Fruit fly (Drosophila melanogaster) whole organism, embryonic: ENCODE results near the gene CG4896.

Source experiments
- Aef1 ChIP-seq: fragments of 200-800 bp; sonication (Bioruptor generic); IDR thresholded peaks from 3 replicates; pipeline ENCODE4 v1.3.6; 2022; ENCODE audit warnings: missing biosample characterization, missing genetic modification characterization
- CG11398 ChIP-seq: fragments of 200-800 bp; sonication (Bioruptor generic); optimal IDR thresholded peaks from 2 replicates; lab custom pipeline; 2016; ENCODE audit warnings: missing biosample characterization, missing genetic modification characterization
- CG11695 ChIP-seq: fragments of 200-800 bp; sonication (Bioruptor generic); IDR thresholded peaks from 3 replicates; pipeline ENCODE4 v1.3.6; 2022; ENCODE audit warnings: missing biosample characterization, missing genetic modification characterization
- CG12219 ChIP-seq: fragments of 200-800 bp; sonication (Bioruptor generic); optimal IDR thresholded peaks from 3 replicates; lab custom pipeline; 2018; ENCODE audit warnings: missing biosample characterization, mild to moderate bottlenecking, missing genetic modification characterization
- CG12659 ChIP-seq: fragments of 200-800 bp; sonication (Bioruptor generic); optimal IDR thresholded peaks from 3 replicates; lab custom pipeline; 2017; ENCODE audit warnings: mild to moderate bottlenecking, missing biosample characterization, missing genetic modification reagents, missing genetic modification characterization
- CG12744 ChIP-seq: fragments of 200-800 bp; sonication (Bioruptor generic); optimal IDR thresholded peaks from 2 replicates; lab custom pipeline; 2016; ENCODE audit warnings: missing biosample characterization, missing genetic modification characterization
- CG14441 ChIP-seq: fragments of 200-800 bp; sonication (Bioruptor generic); IDR thresholded peaks from 2 replicates; pipeline ENCODE4 v1.3.6; 2022; ENCODE audit warnings: missing biosample characterization, missing genetic modification characterization
- CG15479 ChIP-seq: fragments of 200-800 bp; sonication (Bioruptor generic); optimal IDR thresholded peaks from 3 replicates; lab custom pipeline; 2019; ENCODE audit warnings: missing biosample characterization, mild to moderate bottlenecking, missing genetic modification characterization, moderate library complexity
- CG32772 ChIP-seq: fragments of 200-800 bp; sonication (Bioruptor generic); IDR thresholded peaks from 2 replicates; pipeline ENCODE4 v1.3.6; 2022; ENCODE audit warnings: missing biosample characterization, missing genetic modification characterization
- CG3726 ChIP-seq: fragments of 200-800 bp; sonication (Bioruptor generic); IDR thresholded peaks from 3 replicates; pipeline ENCODE4, ENCODE4 v1.3.6; 2022; ENCODE audit warnings: missing biosample characterization, missing genetic modification characterization
- CG4854 ChIP-seq: fragments of 200-800 bp; sonication (Bioruptor generic); optimal IDR thresholded peaks from 2 replicates; lab custom pipeline; 2016; ENCODE audit warnings: missing biosample characterization, missing genetic modification characterization, inconsistent platforms
- CG6854 ChIP-seq: fragments of 200-800 bp; sonication (Bioruptor generic); optimal IDR thresholded peaks from 3 replicates; lab custom pipeline; 2017; ENCODE audit warnings: missing biosample characterization, mild to moderate bottlenecking, missing genetic modification characterization
- CG7745 ChIP-seq: fragments of 200-800 bp; sonication (Bioruptor generic); optimal IDR thresholded peaks from 2 replicates; lab custom pipeline; 2018; ENCODE audit warnings: missing biosample characterization, mild to moderate bottlenecking, missing genetic modification characterization, moderate library complexity
- CG8388 ChIP-seq: fragments of 200-800 bp; sonication (Bioruptor generic); optimal IDR thresholded peaks from 2 replicates; lab custom pipeline; 2019; ENCODE audit warnings: missing biosample characterization, mild to moderate bottlenecking, missing genetic modification characterization, moderate library complexity
- CTCF ChIP-seq: fragments of 200-800 bp; sonication (Bioruptor generic); optimal IDR thresholded peaks from 2 replicates; lab custom pipeline; 2017; ENCODE audit warnings: missing biosample characterization, mild to moderate bottlenecking, missing genetic modification characterization, moderate library complexity
- Dad ChIP-seq: fragments of 200-800 bp; sonication (Bioruptor generic); optimal IDR thresholded peaks from 3 replicates; lab custom pipeline; 2016; ENCODE audit warnings: missing biosample characterization, missing genetic modification characterization
- Dbx ChIP-seq: fragments of 200-800 bp; sonication (Bioruptor generic); IDR thresholded peaks from 3 replicates; pipeline ENCODE4 v1.3.6; 2022; ENCODE audit warnings: missing biosample characterization, missing genetic modification characterization
- Dfd ChIP-seq, 2 experiments: fragments of >200 bp; optimal IDR thresholded peaks; 2 replicates each; lab custom pipeline; 2017; ENCODE audit warnings: missing biosample characterization in 2 of 2, missing genetic modification characterization in 2 of 2
- Doc2 ChIP-seq: fragments of 200-800 bp; sonication (Bioruptor generic); IDR thresholded peaks from 2 replicates; pipeline ENCODE4 v1.3.6; 2022; ENCODE audit warnings: missing biosample characterization, missing genetic modification characterization
- Doc3 ChIP-seq: fragments of 200-800 bp; sonication (Bioruptor generic); IDR thresholded peaks from 3 replicates; pipeline ENCODE4 v1.3.6; 2022; ENCODE audit warnings: missing biosample characterization, missing genetic modification characterization; ENCODE audit not compliant: partially characterized antibody
- Dref ChIP-seq: fragments of 200-800 bp; sonication (Bioruptor generic); IDR thresholded peaks from 2 replicates; pipeline ENCODE4 v1.3.6; 2022; ENCODE audit warnings: missing biosample characterization, missing genetic modification characterization
- Elba2 ChIP-seq: fragments of 200-800 bp; sonication (Bioruptor generic); optimal IDR thresholded peaks from 3 replicates; lab custom pipeline; 2016; ENCODE audit warnings: missing biosample characterization, missing genetic modification characterization
- Gsc ChIP-seq: fragments of 200-800 bp; sonication (Bioruptor generic); IDR thresholded peaks from 2 replicates; pipeline ENCODE4 v1.3.6; 2022; ENCODE audit warnings: missing biosample characterization, missing genetic modification characterization
- HLH4C ChIP-seq: fragments of 200-800 bp; sonication (Bioruptor generic); IDR thresholded peaks from 3 replicates; pipeline ENCODE4 v1.3.6; 2022; ENCODE audit warnings: missing biosample characterization, missing genetic modification characterization; ENCODE audit not compliant: partially characterized antibody
- NC2α ChIP-seq: fragments of 200-800 bp; sonication (Bioruptor generic); optimal IDR thresholded peaks from 2 replicates; lab custom pipeline; 2016; ENCODE audit warnings: missing biosample characterization, missing genetic modification characterization
- Sin3A ChIP-seq: fragments of >200 bp; optimal IDR thresholded peaks from 2 replicates; lab custom pipeline; 2018
- Sox102F ChIP-seq: fragments of 200-800 bp; sonication (Bioruptor generic); optimal IDR thresholded peaks from 2 replicates; lab custom pipeline; 2018; ENCODE audit warnings: missing biosample characterization, mild to moderate bottlenecking, missing genetic modification characterization, moderate library complexity
- Sry-β ChIP-seq: fragments of 200-800 bp; sonication (Bioruptor generic); optimal IDR thresholded peaks from 2 replicates; lab custom pipeline; 2018; ENCODE audit warnings: missing biosample characterization, mild to moderate bottlenecking, missing genetic modification characterization, moderate library complexity
- YL-1 ChIP-seq: fragments of 200-800 bp; sonication (Bioruptor generic); optimal IDR thresholded peaks from 3 replicates; lab custom pipeline; 2017; ENCODE audit warnings: missing biosample characterization, mild to moderate bottlenecking, missing genetic modification characterization
- amos ChIP-seq: fragments of 200-800 bp; sonication (Bioruptor generic); IDR thresholded peaks from 2 replicates; pipeline ENCODE4 v1.3.6; 2022; ENCODE audit warnings: missing biosample characterization, missing genetic modification characterization; ENCODE audit not compliant: partially characterized antibody
- bbx ChIP-seq: fragments of 200-800 bp; sonication (Bioruptor generic); IDR thresholded peaks from 2 replicates; pipeline ENCODE4 v1.3.6; 2022; ENCODE audit warnings: missing biosample characterization, missing genetic modification characterization; ENCODE audit not compliant: partially characterized antibody
- cas ChIP-seq: fragments of 200-800 bp; sonication (Bioruptor generic); IDR thresholded peaks from 2 replicates; pipeline ENCODE4 v1.3.6; 2022; ENCODE audit warnings: missing biosample characterization, missing genetic modification characterization
- chm ChIP-seq: fragments of 200-800 bp; sonication (Bioruptor generic); IDR thresholded peaks from 2 replicates; pipeline ENCODE4 v1.3.6; 2022; ENCODE audit warnings: missing biosample characterization, missing genetic modification characterization
- corto ChIP-seq: fragments of 200-800 bp; sonication (Bioruptor generic); optimal IDR thresholded peaks from 2 replicates; lab custom pipeline; 2016; ENCODE audit warnings: missing biosample characterization, mild to moderate bottlenecking, missing genetic modification characterization, moderate library complexity
- croc ChIP-seq: fragments of 200-800 bp; sonication (Bioruptor generic); conservative IDR thresholded peaks from 3 replicates; pipeline ENCODE4 v1.3.6; 2022; ENCODE audit warnings: missing biosample characterization, missing genetic modification characterization
- fd64A ChIP-seq: fragments of 200-800 bp; sonication (Bioruptor generic); optimal IDR thresholded peaks from 3 replicates; lab custom pipeline; 2018; ENCODE audit warnings: missing biosample characterization, mild to moderate bottlenecking, missing genetic modification characterization
- gt ChIP-seq: fragments of 200-800 bp; sonication (Bioruptor generic); IDR thresholded peaks from 2 replicates; pipeline ENCODE4 v1.3.6; 2022; ENCODE audit warnings: missing biosample characterization, missing genetic modification characterization
- her ChIP-seq: fragments of 200-800 bp; sonication (Bioruptor generic); optimal IDR thresholded peaks from 2 replicates; lab custom pipeline; 2016; ENCODE audit warnings: missing biosample characterization, missing genetic modification characterization
- jing ChIP-seq: fragments of 200-800 bp; sonication (Bioruptor generic); optimal IDR thresholded peaks from 2 replicates; lab custom pipeline; 2018; ENCODE audit warnings: missing biosample characterization, mild to moderate bottlenecking, missing genetic modification characterization
- jumu ChIP-seq: fragments of 200-800 bp; sonication (Bioruptor generic); optimal IDR thresholded peaks from 3 replicates; lab custom pipeline; 2016; ENCODE audit warnings: missing biosample characterization, missing genetic modification characterization
- mirr ChIP-seq: fragments of 200-800 bp; sonication (Bioruptor generic); optimal IDR thresholded peaks from 3 replicates; lab custom pipeline; 2018; ENCODE audit warnings: missing biosample characterization, mild to moderate bottlenecking, missing genetic modification characterization
- pb ChIP-seq: fragments of 200-800 bp; sonication (Bioruptor generic); optimal IDR thresholded peaks from 3 replicates; lab custom pipeline; 2016; ENCODE audit warnings: missing biosample characterization, missing genetic modification characterization
- phol ChIP-seq: fragments of 200-800 bp; sonication (Bioruptor generic); optimal IDR thresholded peaks from 3 replicates; lab custom pipeline; 2018; ENCODE audit warnings: missing biosample characterization, mild to moderate bottlenecking, missing genetic modification characterization, moderate library complexity
- pum ChIP-seq: fragments of 200-800 bp; sonication (Bioruptor generic); optimal IDR thresholded peaks from 2 replicates; lab custom pipeline; 2016; ENCODE audit warnings: missing biosample characterization, missing genetic modification characterization
- sna ChIP-seq: fragments of 200-800 bp; sonication (Bioruptor generic); IDR thresholded peaks from 2 replicates; pipeline ENCODE4 v1.3.6; 2022; ENCODE audit warnings: missing biosample characterization, missing genetic modification characterization; ENCODE audit not compliant: partially characterized antibody
- tna ChIP-seq: fragments of 200-800 bp; sonication (Bioruptor generic); IDR thresholded peaks from 2 replicates; pipeline ENCODE4 v1.3.6; 2022; ENCODE audit warnings: missing biosample characterization, missing genetic modification characterization; ENCODE audit not compliant: partially characterized antibody
- tx ChIP-seq: fragments of 200-800 bp; sonication (Bioruptor generic); optimal IDR thresholded peaks from 2 replicates; lab custom pipeline; 2016; ENCODE audit warnings: missing biosample characterization, missing genetic modification characterization

CG4896 gene

dm6 chr2L:1128344-1128931 lies 49.1 kb upstream of the CG4896 start (continued):
- no peak for TF ChIP-seq gt (GFP tag; lab: Robert Waterston, UW)
- peak; percentile 30 for TF ChIP-seq YL-1 (GFP tag; lab: Kevin White, UChicago)
- no peak for TF ChIP-seq Doc3 (GFP tag; lab: Robert Waterston, UW)
- TF ChIP-seq Sin3A (lab: Kevin White, UChicago), result peak; percentile 14
- no peak for TF ChIP-seq Elba2 (GFP tag; lab: Kevin White, UChicago)
- no peak for TF ChIP-seq her (GFP tag; lab: Kevin White, UChicago)

dm6 chr2L:1128932-1129887 lies 48.3 kb upstream of the CG4896 start, which contains the start of the genes Pino and TBC1D23:
TSS of gene Pino (minus strand) at chr2L:1128953.
TSS of gene TBC1D23 (plus strand) at chr2L:1129316.
- no peak for TF ChIP-seq chm (GFP tag; lab: Robert Waterston, UW)
- peak; percentile 41; the same call in 1 of the 3 replicates for TF ChIP-seq HLH4C (GFP tag; lab: Robert Waterston, UW)
- peak; percentile 31; the same call in 1 of the 2 replicates for TF ChIP-seq bbx (GFP tag; lab: Robert Waterston, UW)
- TF ChIP-seq CG4854 (GFP tag; lab: Kevin White, UChicago), result no peak
- TF ChIP-seq cas (GFP tag; lab: Robert Waterston, UW), result no peak
- peak; percentile 61; the same call in 1 of the 2 replicates for TF ChIP-seq amos (GFP tag; lab: Robert Waterston, UW)
- TF ChIP-seq Doc2 (GFP tag; lab: Robert Waterston, UW), result no peak
- TF ChIP-seq sna (GFP tag; lab: Robert Waterston, UW), result peak; percentile 34; the same call in 1 of the 2 replicates
- TF ChIP-seq CG11695 (GFP tag; lab: Robert Waterston, UW), result peak; percentile 69
- TF ChIP-seq Dbx (GFP tag; lab: Robert Waterston, UW), result peak; percentile 84
- peak; percentile 6 for TF ChIP-seq jumu
- TF ChIP-seq tna (GFP tag; lab: Robert Waterston, UW), result no peak
- TF ChIP-seq jing, result no peak
- TF ChIP-seq CTCF (GFP tag; lab: Kevin White, UChicago), result no peak
- no peak for TF ChIP-seq CG11398
- TF ChIP-seq CG12219, result no peak
- no peak for TF ChIP-seq CG3726 (GFP tag; lab: Robert Waterston, UW)
- peak; percentile 76 for TF ChIP-seq CG12659 (GFP tag; lab: Kevin White, UChicago)
- TF ChIP-seq tx, result no peak
- TF ChIP-seq CG14441 (GFP tag; lab: Robert Waterston, UW), result peak; percentile 79
- TF ChIP-seq Dad (GFP tag; lab: Kevin White, UChicago), result no peak
- TF ChIP-seq pum, result peak; percentile 9
- TF ChIP-seq CG7745, result no peak
- peak; percentile 61 for TF ChIP-seq CG8388 (GFP tag; lab: Kevin White, UChicago)
- TF ChIP-seq Dfd (GFP tag; optimal IDR thresholded peaks at IDR 0.05; lab: Kevin White, UChicago), result no peak
- TF ChIP-seq CG12744 (GFP tag; lab: Kevin White, UChicago), result no peak
- TF ChIP-seq Sox102F, result peak; percentile 72
- TF ChIP-seq CG15479 (GFP tag; lab: Kevin White, UChicago), result no peak
- TF ChIP-seq NC2α (GFP tag; lab: Kevin White, UChicago), result no peak
- peak; percentile 71 for TF ChIP-seq Aef1 (GFP tag; lab: Robert Waterston, UW)
- no peak for TF ChIP-seq Gsc (GFP tag; lab: Robert Waterston, UW)
- TF ChIP-seq fd64A, result no peak
- peak; percentile 68 for TF ChIP-seq Dref
- TF ChIP-seq mirr (GFP tag; lab: Kevin White, UChicago), result no peak
- peak; percentile 60 for TF ChIP-seq croc (GFP tag; lab: Robert Waterston, UW)
- no peak for TF ChIP-seq Sry-β (GFP tag; lab: Kevin White, UChicago)
- no peak for TF ChIP-seq pb
- peak; percentile 56 for TF ChIP-seq CG32772
- TF ChIP-seq corto (GFP tag; lab: Kevin White, UChicago), result peak; percentile 32
- peak; percentile 80 for TF ChIP-seq phol
- TF ChIP-seq CG6854 (GFP tag; lab: Kevin White, UChicago), result no peak
